Fruit fly (Drosophila melanogaster): ENCODE data around the gene CG9953.
A peak's percentile ranks its signal among the peaks of the same experiment; 100 is the strongest.

CG9953 gene

dm6 chr3L:6981823-6982222 is 12.4 kb downstream of the CG9953 start (continued):
- TF ChIP-seq Ssrp (tag; optimal IDR thresholded peaks at IDR 0.05) (peak; percentile 68), CG7357 (GFP tag; IDR thresholded peaks at IDR 0.05) (no peak; the same call in 2 of the 3 replicates), gsb-n (tag; optimal IDR thresholded peaks at IDR 0.05) (peak; percentile 32), sim (GFP tag; IDR thresholded peaks at IDR 0.05) (no peak), nerfin-1 (tag; optimal IDR thresholded peaks at IDR 0.05) (no peak), Dbx (GFP tag; IDR thresholded peaks at IDR 0.05) (no peak), CG12769 (tag; optimal IDR thresholded peaks at IDR 0.05) (no peak), amos (GFP tag; IDR thresholded peaks at IDR 0.05; ENCODE audit: partially characterized antibody) (no peak), Trl (optimal IDR thresholded peaks at IDR 0.05) (no peak), Trl (GFP tag; optimal IDR thresholded peaks at IDR 0.05) (peak; percentile 52), CG7839 (tag; optimal IDR thresholded peaks at IDR 0.05) (peak; percentile 65), maf-S (GFP tag; optimal IDR thresholded peaks at IDR 0.05) (no peak), D19B (GFP tag; optimal IDR thresholded peaks at IDR 0.05) (no peak), CG18599 (GFP tag; optimal IDR thresholded peaks at IDR 0.05) (peak; percentile 16), rib (GFP tag; IDR thresholded peaks at IDR 0.05) (no peak), CG15011 (GFP tag; optimal IDR thresholded peaks at IDR 0.05) (peak; percentile 7), Rx (GFP tag; IDR thresholded peaks at IDR 0.05) (no peak), otp (GFP tag; IDR thresholded peaks at IDR 0.05) (no peak), esg (GFP tag; conservative IDR thresholded peaks at IDR 0.05) (no peak), CG6683 (GFP tag; optimal IDR thresholded peaks at IDR 0.05) (no peak), CG31224 (GFP tag; IDR thresholded peaks at IDR 0.05) (no peak), CkIIα-i1 (GFP tag; IDR thresholded peaks at IDR 0.05) (no peak), scrt (GFP tag; optimal IDR thresholded peaks at IDR 0.05) (no peak), Optix (GFP tag; IDR thresholded peaks at IDR 0.05) (no peak), Sox102F (GFP tag; optimal IDR thresholded peaks at IDR 0.05) (peak; percentile 54), CG7987 (GFP tag; optimal IDR thresholded peaks at IDR 0.05) (no peak), CG18764 (GFP tag; optimal IDR thresholded peaks at IDR 0.05) (no peak), Hr39 (optimal IDR thresholded peaks at IDR 0.05) (no peak), Mes4 (GFP tag; optimal IDR thresholded peaks at IDR 0.05) (no peak), hb (GFP tag; IDR thresholded peaks at IDR 0.05; ENCODE audit: partially characterized antibody) (no peak), fd64A (GFP tag; optimal IDR thresholded peaks at IDR 0.05) (no peak), gce (GFP tag; IDR thresholded peaks at IDR 0.05) (no peak), sr (GFP tag; IDR thresholded peaks at IDR 0.05) (no peak), chinmo (GFP tag; IDR thresholded peaks at IDR 0.05; ENCODE audit: partially characterized antibody) (no peak), CG10654 (GFP tag; optimal IDR thresholded peaks at IDR 0.05) (peak; percentile 21), CG2889 (GFP tag; IDR thresholded peaks at IDR 0.05) (no peak), Vsx1 (GFP tag; optimal IDR thresholded peaks at IDR 0.05) (no peak), tna (GFP tag; IDR thresholded peaks at IDR 0.05; ENCODE audit: partially characterized antibody) (no peak), Lhr (GFP tag; optimal IDR thresholded peaks at IDR 0.05) (peak; percentile 30), CG12744 (GFP tag; optimal IDR thresholded peaks at IDR 0.05) (no peak), Antp (GFP tag; optimal IDR thresholded peaks at IDR 0.05) (peak; percentile 43), fru (optimal IDR thresholded peaks at IDR 0.05) (no peak), NfI (GFP tag; optimal IDR thresholded peaks at IDR 0.05) (no peak), danr (GFP tag; IDR thresholded peaks at IDR 0.05) (no peak), da (GFP tag; optimal IDR thresholded peaks at IDR 0.05) (no peak), Meics (GFP tag; optimal IDR thresholded peaks at IDR 0.05) (no peak), Sry-δ (GFP tag; optimal IDR thresholded peaks at IDR 0.05) (peak; percentile 11), sug (tag; optimal IDR thresholded peaks at IDR 0.05) (no peak), CG11696 (GFP tag; IDR thresholded peaks at IDR 0.05) (no peak), H2.0 (GFP tag; IDR thresholded peaks at IDR 0.05) (no peak), CG3726 (GFP tag; IDR thresholded peaks at IDR 0.05) (no peak), Asciz (GFP tag; optimal IDR thresholded peaks at IDR 0.05) (no peak), Dfd (GFP tag; optimal IDR thresholded peaks at IDR 0.05) (no peak)

All from whole organism, embryonic.